Worm (Caenorhabditis elegans): ENCODE results near the gene Y51H7C.7.

- TF ChIP-seq him-1 (tag; optimal IDR thresholded peaks at IDR 0.05) (no peak), dao-5 (tag; optimal IDR thresholded peaks at IDR 0.05) (no peak), W03F9.2 (tag; optimal IDR thresholded peaks at IDR 0.05) (no peak)
Observed at ce11 chrII:1374486-1374885, 27.9 kb upstream of the Y51H7C.7 start.

Data from whole organism, L4/young adult.